Fruit fly (Drosophila melanogaster) whole organism, pupa: ENCODE results near the gene Acp95EF.

Experiments
- CG10348 ChIP-seq: fragments of 200-800 bp; sonication (Bioruptor generic); IDR thresholded peaks from 2 replicates; pipeline ENCODE4 v1.3.6; 2022; ENCODE audit warnings: missing biosample characterization, missing genetic modification characterization
- CG12605 ChIP-seq: fragments of 200-800 bp; sonication (Bioruptor generic); IDR thresholded peaks from 2 replicates; pipeline ENCODE4 v1.3.6; 2022; ENCODE audit warnings: missing biosample characterization, missing genetic modification characterization
- CG32121 ChIP-seq: fragments of 200-800 bp; sonication (Bioruptor generic); IDR thresholded peaks from 2 replicates; pipeline ENCODE4 v1.3.6; 2022; ENCODE audit warnings: missing biosample characterization, missing genetic modification characterization
- CG34367 ChIP-seq: fragments of 200-800 bp; sonication (Bioruptor generic); optimal IDR thresholded peaks from 2 replicates; lab custom pipeline; 2018; ENCODE audit warnings: missing biosample characterization, mild to moderate bottlenecking, missing genetic modification characterization
- CG8301 ChIP-seq: fragments of 200-800 bp; sonication (Bioruptor generic); optimal IDR thresholded peaks from 2 replicates; lab custom pipeline; 2018; ENCODE audit warnings: missing biosample characterization, mild to moderate bottlenecking, missing genetic modification characterization
- Ets98B ChIP-seq: fragments of 200-800 bp; sonication (Bioruptor generic); IDR thresholded peaks from 2 replicates; pipeline ENCODE4 v1.3.6; 2022; ENCODE audit warnings: missing biosample characterization, missing genetic modification characterization
- Pif1B ChIP-seq: fragments of 200-800 bp; sonication (Bioruptor generic); optimal IDR thresholded peaks from 3 replicates; lab custom pipeline; 2016; ENCODE audit warnings: missing biosample characterization, missing genetic modification characterization

dm6 chr3R:24220845-24221244, 7.9 kb upstream of the Acp95EF start, which contains the start of gene cav:
- no peak for TF ChIP-seq CG8301
- no peak for TF ChIP-seq Ets98B (GFP tag; lab: Robert Waterston, UW)
- no peak for TF ChIP-seq CG32121
- TF ChIP-seq CG10348 (GFP tag; lab: Robert Waterston, UW) = no peak
- TF ChIP-seq Pif1B (GFP tag; lab: Kevin White, UChicago) = no peak
- TF ChIP-seq CG12605 (GFP tag; lab: Robert Waterston, UW) = no peak
- no peak for TF ChIP-seq CG34367 (tag; lab: Kevin White, UChicago)
